Fruit fly (Drosophila melanogaster): ENCODE results near the gene CG10514.

Gene CG10514

dm6 chr3R:25241507-25242070, 38.1 kb downstream of the CG10514 start, which contains the start of gene CG11854:
Gene CG11854 (plus strand): TSS chr3R:25242020.
- TF ChIP-seq CG34367 (tag; optimal IDR thresholded peaks at IDR 0.05): no peak
- TF ChIP-seq Pif1B (GFP tag; optimal IDR thresholded peaks at IDR 0.05): no peak
- no peak for TF ChIP-seq CG15710 (tag; optimal IDR thresholded peaks at IDR 0.05)
- peak; percentile 67 for TF ChIP-seq EcR (GFP tag; optimal IDR thresholded peaks at IDR 0.05)
- TF ChIP-seq CG32121 (GFP tag; IDR thresholded peaks at IDR 0.05): no peak

- TF ChIP-seq Pif1A (GFP tag; optimal IDR thresholded peaks at IDR 0.05) (no peak), gl (tag; optimal IDR thresholded peaks at IDR 0.05) (no peak), CG13204 (GFP tag; optimal IDR thresholded peaks at IDR 0.05) (no peak), Pif1B (GFP tag; optimal IDR thresholded peaks at IDR 0.05) (no peak), CG8159 (tag; optimal IDR thresholded peaks at IDR 0.05) (no peak), CG10348 (GFP tag; IDR thresholded peaks at IDR 0.05) (no peak), CG32121 (GFP tag; IDR thresholded peaks at IDR 0.05) (no peak)
Measured at dm6 chr3R:25239880-25240279, 39.8 kb downstream of the CG10514 start, which contains the start of gene to. Gene to (plus strand): TSS chr3R:25240180.

DNA sequence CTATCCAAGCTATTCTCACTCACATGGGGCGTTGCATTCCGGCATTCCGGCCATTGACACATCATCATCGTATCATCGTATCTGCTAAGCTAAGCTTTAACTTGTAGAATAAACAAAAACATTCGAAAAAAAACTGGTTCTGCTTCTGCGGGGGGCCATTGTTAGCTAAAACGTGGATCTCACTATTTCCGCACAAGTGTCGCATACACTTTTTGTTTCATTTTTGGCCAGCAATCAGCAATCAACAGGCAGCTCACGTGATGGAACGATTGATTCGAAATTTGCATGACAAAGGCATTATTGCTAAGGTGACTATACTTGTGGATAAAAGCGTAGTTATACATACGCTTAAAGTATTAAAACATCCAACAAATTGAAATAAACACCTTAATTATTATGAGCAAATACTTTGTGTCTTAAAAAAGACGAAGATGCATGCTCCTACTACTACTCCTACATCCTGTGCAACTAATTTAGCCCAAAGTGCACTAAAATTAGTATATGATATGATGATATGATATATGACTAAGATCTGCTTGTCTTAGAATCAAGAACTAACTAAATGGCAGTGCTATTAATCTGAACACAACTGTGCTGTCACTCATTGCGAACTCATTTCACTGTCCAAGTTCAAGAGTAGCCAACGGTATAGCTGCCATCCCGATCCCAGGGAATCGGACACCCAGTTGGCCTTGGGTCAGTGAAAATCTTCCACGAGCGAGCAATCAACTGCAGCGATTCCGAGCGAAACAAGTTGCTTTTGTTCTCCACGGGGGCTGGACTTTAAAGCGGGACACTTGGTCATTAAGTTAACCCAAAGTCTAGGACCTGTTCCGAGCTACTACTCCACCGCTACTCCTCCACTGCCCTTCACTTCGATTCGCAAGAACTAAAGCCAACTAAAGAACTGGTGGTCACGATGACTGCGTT, 40.6 kb downstream of the CG10514 start:
- peak; percentile 22 for TF ChIP-seq CG15710 (tag; optimal IDR thresholded peaks at IDR 0.05)
- no peak for TF ChIP-seq fd96Ca (GFP tag; IDR thresholded peaks at IDR 0.05)
- TF ChIP-seq Pif1B (GFP tag; optimal IDR thresholded peaks at IDR 0.05): no peak
- no peak for TF ChIP-seq D1 (tag; optimal IDR thresholded peaks at IDR 0.05)
- TF ChIP-seq rn (GFP tag; IDR thresholded peaks at IDR 0.05): no peak
- TF ChIP-seq CG32121 (GFP tag; IDR thresholded peaks at IDR 0.05): no peak
- TF ChIP-seq Pif1A (GFP tag; optimal IDR thresholded peaks at IDR 0.05): no peak
- no peak for TF ChIP-seq gl (tag; optimal IDR thresholded peaks at IDR 0.05)
- TF ChIP-seq CG14655 (GFP tag; optimal IDR thresholded peaks at IDR 0.05): no peak
- peak; percentile 94 for TF ChIP-seq EcR (GFP tag; optimal IDR thresholded peaks at IDR 0.05)
- TF ChIP-seq Snoo (tag; optimal IDR thresholded peaks at IDR 0.05): no peak
- TF ChIP-seq CG9948 (tag; optimal IDR thresholded peaks at IDR 0.05): peak; percentile 33
- no peak for TF ChIP-seq CG4496 (GFP tag; IDR thresholded peaks at IDR 0.05)
- TF ChIP-seq CG8301 (tag; optimal IDR thresholded peaks at IDR 0.05): no peak
- no peak for TF ChIP-seq Ets98B (GFP tag; IDR thresholded peaks at IDR 0.05)
- TF ChIP-seq CG8159 (tag; optimal IDR thresholded peaks at IDR 0.05): peak; percentile 60
- TF ChIP-seq CG34367 (tag; optimal IDR thresholded peaks at IDR 0.05): peak; percentile 11
- no peak for TF ChIP-seq CG12605 (GFP tag; IDR thresholded peaks at IDR 0.05)
- TF ChIP-seq CG13204 (GFP tag; optimal IDR thresholded peaks at IDR 0.05): no peak
- TF ChIP-seq CG10348 (GFP tag; IDR thresholded peaks at IDR 0.05): no peak
- peak; percentile 3 for TF ChIP-seq CG17806 (tag; optimal IDR thresholded peaks at IDR 0.05)

DNA sequence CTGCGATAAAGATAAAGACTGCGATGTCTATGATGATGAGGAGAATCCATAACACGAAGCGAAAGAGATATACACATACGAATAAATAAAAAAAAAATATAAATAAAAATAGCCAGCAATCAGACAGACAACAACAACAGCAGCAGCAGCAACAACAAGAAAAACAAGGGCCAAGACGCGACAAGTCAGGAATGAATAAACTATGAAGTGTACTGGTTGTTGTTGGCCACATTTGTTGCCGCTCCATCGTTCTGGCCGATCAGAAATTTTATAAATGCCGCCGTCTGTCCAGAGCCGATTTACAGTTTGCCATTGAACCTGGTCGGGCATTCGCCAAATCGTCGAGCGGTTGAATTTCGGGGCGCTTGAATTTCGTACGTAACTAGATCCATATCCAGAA, 42.3 kb downstream of the CG10514 start, which contains the start of gene Jhbp7:
Gene Jhbp7 (plus strand): TSS at position 301 of the 400 bp plus-strand sequence.
- peak; percentile 81 for TF ChIP-seq EcR (GFP tag; optimal IDR thresholded peaks at IDR 0.05)
- no peak for TF ChIP-seq Pif1A (GFP tag; optimal IDR thresholded peaks at IDR 0.05)
- TF ChIP-seq CG8301 (tag; optimal IDR thresholded peaks at IDR 0.05): no peak

- TF ChIP-seq CG8301 (tag; optimal IDR thresholded peaks at IDR 0.05): no peak
- TF ChIP-seq CG13204 (GFP tag; optimal IDR thresholded peaks at IDR 0.05): no peak
- TF ChIP-seq gl (tag; optimal IDR thresholded peaks at IDR 0.05): no peak
- TF ChIP-seq fd96Ca (GFP tag; IDR thresholded peaks at IDR 0.05): no peak
- TF ChIP-seq CG15710 (tag; optimal IDR thresholded peaks at IDR 0.05): no peak
- TF ChIP-seq CG32121 (GFP tag; IDR thresholded peaks at IDR 0.05): no peak
- TF ChIP-seq Snoo (tag; optimal IDR thresholded peaks at IDR 0.05): no peak
- TF ChIP-seq CG4496 (GFP tag; IDR thresholded peaks at IDR 0.05): no peak
- TF ChIP-seq D1 (tag; optimal IDR thresholded peaks at IDR 0.05): no peak
- TF ChIP-seq Pif1B (GFP tag; optimal IDR thresholded peaks at IDR 0.05): no peak
- TF ChIP-seq Pif1A (GFP tag; optimal IDR thresholded peaks at IDR 0.05): no peak
- no peak for TF ChIP-seq Ets98B (GFP tag; IDR thresholded peaks at IDR 0.05)
- no peak for TF ChIP-seq CG12605 (GFP tag; IDR thresholded peaks at IDR 0.05)
- TF ChIP-seq CG34367 (tag; optimal IDR thresholded peaks at IDR 0.05): no peak
- TF ChIP-seq CG8159 (tag; optimal IDR thresholded peaks at IDR 0.05): no peak
- no peak for TF ChIP-seq CG10348 (GFP tag; IDR thresholded peaks at IDR 0.05)
Measured at dm6 chr3R:25236121-25236520, 43.5 kb downstream of the CG10514 start.

dm6 chr3R:25235362-25235761, 44.3 kb downstream of the CG10514 start, which contains the start of gene Sil1:
Gene Sil1 (minus strand): TSS chr3R:25235529.
- TF ChIP-seq rn (GFP tag; IDR thresholded peaks at IDR 0.05) (no peak), Pif1A (GFP tag; optimal IDR thresholded peaks at IDR 0.05) (no peak), D1 (tag; optimal IDR thresholded peaks at IDR 0.05) (no peak), CG13204 (GFP tag; optimal IDR thresholded peaks at IDR 0.05) (no peak), CG8301 (tag; optimal IDR thresholded peaks at IDR 0.05) (no peak), Ets98B (GFP tag; IDR thresholded peaks at IDR 0.05) (no peak), Pif1B (GFP tag; optimal IDR thresholded peaks at IDR 0.05) (no peak), fd96Ca (GFP tag; IDR thresholded peaks at IDR 0.05) (no peak), CG17806 (tag; optimal IDR thresholded peaks at IDR 0.05) (no peak), CG15710 (tag; optimal IDR thresholded peaks at IDR 0.05) (no peak), CG14655 (GFP tag; optimal IDR thresholded peaks at IDR 0.05) (no peak), gl (tag; optimal IDR thresholded peaks at IDR 0.05) (no peak), CG10348 (GFP tag; IDR thresholded peaks at IDR 0.05) (no peak), Snoo (tag; optimal IDR thresholded peaks at IDR 0.05) (no peak), CG32121 (GFP tag; IDR thresholded peaks at IDR 0.05) (no peak), CG8159 (tag; optimal IDR thresholded peaks at IDR 0.05) (no peak), CG12605 (GFP tag; IDR thresholded peaks at IDR 0.05) (no peak), CG34367 (tag; optimal IDR thresholded peaks at IDR 0.05) (no peak), CG4496 (GFP tag; IDR thresholded peaks at IDR 0.05) (no peak)
